Fruit fly (Drosophila melanogaster): ENCODE data around the gene CG5421.

CG5421 gene

DNA sequence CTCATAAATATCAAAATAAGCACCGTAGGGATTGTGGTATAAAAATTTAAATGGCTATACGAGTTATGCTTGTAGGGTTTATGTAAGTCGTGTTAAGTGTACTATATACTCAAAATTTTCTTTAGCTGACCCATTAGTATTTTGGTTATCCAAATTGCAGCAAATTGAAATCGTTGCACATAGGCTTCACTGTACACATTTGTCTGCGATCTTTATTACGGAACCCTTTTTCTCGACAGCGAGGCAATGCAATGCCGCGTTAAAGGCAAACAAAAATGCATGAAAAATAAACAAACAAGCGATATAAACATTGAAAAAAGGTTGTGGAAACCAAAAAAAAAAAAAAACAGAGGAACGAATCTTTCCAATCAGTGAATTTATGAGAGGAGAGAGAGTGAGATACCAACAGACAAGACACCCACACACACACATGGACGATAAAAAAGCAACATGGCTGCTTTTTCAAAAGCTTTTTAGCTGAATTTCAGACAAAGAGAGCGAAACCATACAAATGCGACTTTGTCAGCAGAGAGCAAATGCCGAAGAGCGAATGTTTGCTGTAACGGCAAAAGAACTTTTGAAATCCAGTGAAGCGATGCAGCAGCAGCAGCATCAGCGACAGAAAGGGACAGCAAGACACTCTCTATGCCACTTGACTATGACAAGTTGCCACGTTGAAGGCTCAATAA is 36.1 kb upstream of the CG5421 start (continued):
- TF ChIP-seq CG12219 (GFP tag; optimal IDR thresholded peaks at IDR 0.05): peak; percentile 93
- TF ChIP-seq CG7556 (GFP tag; optimal IDR thresholded peaks at IDR 0.05): peak; percentile 91
- TF ChIP-seq crol (GFP tag; IDR thresholded peaks at IDR 0.05): no peak
- peak; percentile 67 for TF ChIP-seq CG10462 (GFP tag; optimal IDR thresholded peaks at IDR 0.05)
- TF ChIP-seq ro (GFP tag; IDR thresholded peaks at IDR 0.05): no peak; the same call in 1 of the 2 replicates
- TF ChIP-seq Sox102F (GFP tag; optimal IDR thresholded peaks at IDR 0.05): peak; percentile 93
- TF ChIP-seq CG9797 (GFP tag; optimal IDR thresholded peaks at IDR 0.05): no peak
- TF ChIP-seq CG18262 (tag; optimal IDR thresholded peaks at IDR 0.05): peak; percentile 89
- peak; percentile 91 for TF ChIP-seq lbe (GFP tag; optimal IDR thresholded peaks at IDR 0.05)
- peak; percentile 90 for TF ChIP-seq fd96Cb (tag; optimal IDR thresholded peaks at IDR 0.05)
- TF ChIP-seq ttk (GFP tag; IDR thresholded peaks at IDR 0.05): no peak; the same call in 1 of the 2 replicates
- TF ChIP-seq Fer3 (tag; optimal IDR thresholded peaks at IDR 0.05): peak; percentile 92
- TF ChIP-seq CG9437 (GFP tag; optimal IDR thresholded peaks at IDR 0.05): peak; percentile 81
- TF ChIP-seq CG3407 (GFP tag; optimal IDR thresholded peaks at IDR 0.05): peak; percentile 80
- TF ChIP-seq chn (GFP tag; optimal IDR thresholded peaks at IDR 0.05): peak; percentile 84
- TF ChIP-seq Camta (GFP tag; optimal IDR thresholded peaks at IDR 0.05): peak; percentile 90
- no peak for TF ChIP-seq hb (GFP tag; IDR thresholded peaks at IDR 0.05; ENCODE audit: partially characterized antibody)
- peak; percentile 85 for TF ChIP-seq CG1233 (GFP tag; optimal IDR thresholded peaks at IDR 0.05)
- TF ChIP-seq maf-S (GFP tag; optimal IDR thresholded peaks at IDR 0.05): peak; percentile 87
- TF ChIP-seq dysf (GFP tag; IDR thresholded peaks at IDR 0.05): peak; percentile 90; the same call in 2 of the 3 replicates
- peak; percentile 87 for TF ChIP-seq ken (GFP tag; IDR thresholded peaks at IDR 0.05)
- TF ChIP-seq inv (GFP tag; IDR thresholded peaks at IDR 0.05; ENCODE audit: partially characterized antibody): no peak
- TF ChIP-seq nom (GFP tag; optimal IDR thresholded peaks at IDR 0.05): peak; percentile 90
- TF ChIP-seq CG8924 (tag; optimal IDR thresholded peaks at IDR 0.05): peak; percentile 91
- TF ChIP-seq cas (GFP tag; IDR thresholded peaks at IDR 0.05): 0 out of 2 replicates have a peak, but pooled peaks have one; percentile 11
- TF ChIP-seq ap (GFP tag; IDR thresholded peaks at IDR 0.05): peak; percentile 70
- TF ChIP-seq gt (GFP tag; IDR thresholded peaks at IDR 0.05): peak; percentile 43; the same call in 1 of the 2 replicates
- peak; percentile 76 for TF ChIP-seq onecut (GFP tag; IDR thresholded peaks at IDR 0.05)
- peak; percentile 93 for TF ChIP-seq dmrt99B (tag; optimal IDR thresholded peaks at IDR 0.05)
- TF ChIP-seq Dp (GFP tag; optimal IDR thresholded peaks at IDR 0.05): no peak
- TF ChIP-seq klu (GFP tag; IDR thresholded peaks at IDR 0.05): no peak
- TF ChIP-seq Neu2 (GFP tag; optimal IDR thresholded peaks at IDR 0.05; ENCODE audit: borderline replicate concordance): peak; percentile 9
- TF ChIP-seq nerfin-1 (tag; optimal IDR thresholded peaks at IDR 0.05): peak; percentile 82
- TF ChIP-seq CG9609 (GFP tag; optimal IDR thresholded peaks at IDR 0.05): peak; percentile 92
- TF ChIP-seq Dll (GFP tag; IDR thresholded peaks at IDR 0.05; ENCODE audit: partially characterized antibody): no peak
- peak; percentile 73 for TF ChIP-seq CG5180 (GFP tag; optimal IDR thresholded peaks at IDR 0.05)
- peak; percentile 88 to 93 for TF ChIP-seq bsh (GFP tag; optimal IDR thresholded peaks at IDR 0.05)
- peak in 1 of 2 experiments; percentile 2 for TF ChIP-seq crp (GFP tag; optimal IDR thresholded peaks at IDR 0.05)
- peak; percentile 96 for TF ChIP-seq Drgx (GFP tag; IDR thresholded peaks at IDR 0.05)
- TF ChIP-seq CG8290 (GFP tag; optimal IDR thresholded peaks at IDR 0.05): peak; percentile 52
- peak; percentile 70 to 89 for TF ChIP-seq CG8290 (tag; optimal IDR thresholded peaks at IDR 0.05)
- peak; percentile 95 for TF ChIP-seq row (GFP tag; IDR thresholded peaks at IDR 0.05)
- TF ChIP-seq Aef1 (GFP tag; IDR thresholded peaks at IDR 0.05): peak; percentile 77
- no peak; the same call in 1 of the 2 replicates for TF ChIP-seq CG9932 (GFP tag; IDR thresholded peaks at IDR 0.05)
- TF ChIP-seq crc (GFP tag; optimal IDR thresholded peaks at IDR 0.05): peak; percentile 81
- TF ChIP-seq slbo (GFP tag; IDR thresholded peaks at IDR 0.05): peak; percentile 88
- TF ChIP-seq Nf-YB (GFP tag; optimal IDR thresholded peaks at IDR 0.05): peak; percentile 72
- TF ChIP-seq CG3163 (GFP tag; optimal IDR thresholded peaks at IDR 0.05): peak; percentile 66
- peak; percentile 92 for TF ChIP-seq Antp (GFP tag; optimal IDR thresholded peaks at IDR 0.05)

Data from whole organism, embryonic.